Worm (Caenorhabditis elegans) whole organism, L1 larva: ENCODE measurements around the gene nhr-88.

Experiments
- lin-15B ChIP-seq: fragments of 150-350 bp; sonication (generic microtip); optimal IDR thresholded peaks from 3 replicates; lab custom pipeline; 2014; ENCODE audit warnings: missing biosample characterization, missing genetic modification characterization
- lin-39 ChIP-seq: fragments of 150-350 bp; optimal IDR thresholded peaks from 2 replicates; lab custom pipeline; 2014; ENCODE audit warnings: missing biosample characterization, missing genetic modification reagents, missing genetic modification characterization
- nhr-77 ChIP-seq: fragments of 150-350 bp; optimal IDR thresholded peaks from 2 replicates; lab custom pipeline; 2014; ENCODE audit warnings: missing biosample characterization, missing genetic modification characterization
- skn-1 ChIP-seq: fragments of 150-350 bp; optimal IDR thresholded peaks from 2 replicates; lab custom pipeline; 2014; ENCODE audit warnings: missing biosample characterization, missing genetic modification characterization

DNA sequence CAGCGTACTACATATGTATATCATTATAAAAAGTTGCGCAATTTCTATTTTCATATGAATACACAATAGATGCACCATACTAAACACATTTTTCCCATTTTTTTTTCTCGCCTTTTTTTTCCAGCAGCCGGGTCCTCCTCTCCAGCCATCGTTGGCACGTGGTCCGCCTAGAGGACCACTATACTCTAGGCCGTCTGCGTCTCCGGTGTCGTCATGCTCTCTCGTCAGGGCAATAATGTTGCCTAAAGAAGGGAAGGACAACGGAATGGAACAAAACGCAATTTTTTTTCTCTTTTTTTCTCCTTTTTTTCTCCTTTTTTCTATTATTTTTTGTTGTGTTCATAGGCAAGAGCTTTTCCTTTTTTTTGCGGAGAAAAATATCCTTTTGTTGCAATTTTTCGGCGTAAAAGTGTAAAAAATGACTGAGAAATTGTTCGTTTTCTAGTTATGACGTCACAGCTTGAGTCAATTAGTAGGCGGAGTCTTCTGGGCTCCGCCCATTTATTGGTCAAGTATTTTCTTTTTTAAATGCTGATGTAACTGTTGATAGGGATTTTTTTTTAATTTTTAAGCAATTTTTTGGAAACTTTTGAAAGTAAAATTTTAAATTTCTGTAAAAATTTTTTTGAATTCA lies 13.8 kb upstream of the nhr-88 start:
- TF ChIP-seq lin-15B (tag; lab: Kevin White, UChicago), result no peak
- no peak for TF ChIP-seq nhr-77
- no peak for TF ChIP-seq lin-39 (tag; lab: Kevin White, UChicago)
- no peak for TF ChIP-seq skn-1 (tag; lab: Kevin White, UChicago)
